Fruit fly (Drosophila melanogaster): ENCODE results near the gene Taf10b.

The Taf10b gene

dm6 chr2L:2754437-2755322 is 13.0 kb downstream of the Taf10b start (continued):
- TF ChIP-seq CG12744 (GFP tag; optimal IDR thresholded peaks at IDR 0.05) = peak; percentile 40
- peak; percentile 66 for TF ChIP-seq Bteb2 (GFP tag; optimal IDR thresholded peaks at IDR 0.05)
- TF ChIP-seq Deaf1 (tag; optimal IDR thresholded peaks at IDR 0.05) = peak; percentile 50
- TF ChIP-seq CG8359 (GFP tag; optimal IDR thresholded peaks at IDR 0.05; ENCODE audit: borderline replicate concordance) = peak; percentile 74
- no peak for TF ChIP-seq prd (optimal IDR thresholded peaks at IDR 0.05)
- TF ChIP-seq prd (GFP tag; IDR thresholded peaks at IDR 0.05) = no peak
- TF ChIP-seq CG6854 (GFP tag; optimal IDR thresholded peaks at IDR 0.05) = peak; percentile 72
- no peak for TF ChIP-seq rib (GFP tag; IDR thresholded peaks at IDR 0.05)
- TF ChIP-seq disco-r (GFP tag; optimal IDR thresholded peaks at IDR 0.05) = peak; percentile 74
- no peak for TF ChIP-seq slbo (GFP tag; IDR thresholded peaks at IDR 0.05)
- TF ChIP-seq sna (GFP tag; IDR thresholded peaks at IDR 0.05; ENCODE audit: partially characterized antibody) = no peak
- TF ChIP-seq CG4707 (GFP tag; optimal IDR thresholded peaks at IDR 0.05) = peak; percentile 88
- no peak for TF ChIP-seq CG6175 (GFP tag; IDR thresholded peaks at IDR 0.05)
- peak; percentile 92 for TF ChIP-seq CG10147 (GFP tag; optimal IDR thresholded peaks at IDR 0.05)
- peak; percentile 89 for TF ChIP-seq CG18262 (tag; optimal IDR thresholded peaks at IDR 0.05)
- TF ChIP-seq Eip74EF (GFP tag; optimal IDR thresholded peaks at IDR 0.05) = peak in 1 of 2 experiments; percentile 67
- TF ChIP-seq C15 (GFP tag; IDR thresholded peaks at IDR 0.05) = no peak
- TF ChIP-seq kni (GFP tag; optimal IDR thresholded peaks at IDR 0.05) = peak; percentile 86
- peak; percentile 41 for TF ChIP-seq CG16815 (GFP tag; optimal IDR thresholded peaks at IDR 0.05)
- TF ChIP-seq CG13424 (tag; optimal IDR thresholded peaks at IDR 0.05) = peak; percentile 87
- TF ChIP-seq B-H2 (GFP tag; optimal IDR thresholded peaks at IDR 0.05) = peak; percentile 65
- no peak for TF ChIP-seq ac (GFP tag; optimal IDR thresholded peaks at IDR 0.05)
- TF ChIP-seq CkIIα-i1 (GFP tag; IDR thresholded peaks at IDR 0.05) = no peak
- TF ChIP-seq CG11695 (GFP tag; IDR thresholded peaks at IDR 0.05) = no peak
- TF ChIP-seq CG14050 (GFP tag; IDR thresholded peaks at IDR 0.05) = no peak
- no peak for TF ChIP-seq ro (GFP tag; IDR thresholded peaks at IDR 0.05)
- no peak for TF ChIP-seq Dip2 (GFP tag; IDR thresholded peaks at IDR 0.05)
- no peak for TF ChIP-seq CG43689 (GFP tag; IDR thresholded peaks at IDR 0.05)
- TF ChIP-seq CG9609 (GFP tag; optimal IDR thresholded peaks at IDR 0.05) = peak; percentile 70
- peak; percentile 75 for TF ChIP-seq CG7987 (GFP tag; optimal IDR thresholded peaks at IDR 0.05)
- no peak for TF ChIP-seq seq (GFP tag; IDR thresholded peaks at IDR 0.05)
- TF ChIP-seq Adf1 (GFP tag; IDR thresholded peaks at IDR 0.05) = no peak
- TF ChIP-seq peb (GFP tag; IDR thresholded peaks at IDR 0.05) = no peak
- peak; percentile 57 for TF ChIP-seq Abd-B (GFP tag; optimal IDR thresholded peaks at IDR 0.05)
- peak; percentile 73 for TF ChIP-seq CG8388 (GFP tag; optimal IDR thresholded peaks at IDR 0.05)
- TF ChIP-seq B-H1 (GFP tag; IDR thresholded peaks at IDR 0.05) = no peak
- TF ChIP-seq CG7271 (tag; optimal IDR thresholded peaks at IDR 0.05) = peak; percentile 28
- no peak for TF ChIP-seq ken (GFP tag; IDR thresholded peaks at IDR 0.05)
- peak; percentile 54 for TF ChIP-seq Nf-YB (GFP tag; optimal IDR thresholded peaks at IDR 0.05)
- TF ChIP-seq slou (GFP tag; optimal IDR thresholded peaks at IDR 0.05) = peak; percentile 65
- no peak for TF ChIP-seq H15 (GFP tag; IDR thresholded peaks at IDR 0.05)
- peak; percentile 79 for TF ChIP-seq lilli (GFP tag; optimal IDR thresholded peaks at IDR 0.05)
- TF ChIP-seq CG10321 (GFP tag; IDR thresholded peaks at IDR 0.05) = no peak
- no peak for TF ChIP-seq CG14014 (GFP tag; IDR thresholded peaks at IDR 0.05)
- TF ChIP-seq knrl (GFP tag; IDR thresholded peaks at IDR 0.05; ENCODE audit: partially characterized antibody) = no peak
- peak; percentile 79 for TF ChIP-seq CG4424 (GFP tag; optimal IDR thresholded peaks at IDR 0.05)
- no peak for TF ChIP-seq CG32767 (GFP tag; IDR thresholded peaks at IDR 0.05)
- TF ChIP-seq Xbp1 (GFP tag; optimal IDR thresholded peaks at IDR 0.05) = peak; percentile 71
- TF ChIP-seq Hr78 (GFP tag; optimal IDR thresholded peaks at IDR 0.05) = peak in 1 of 2 experiments; percentile 44

Measured in whole organism, embryonic.